Worm (Caenorhabditis elegans): Measurements from ENCODE around the gene asp-18.
"Not testable (repeated sequence)": the region's sequence is repeated elsewhere in the genome, so short reads cannot be mapped to it uniquely, and the experiment has no call there.

DNA sequence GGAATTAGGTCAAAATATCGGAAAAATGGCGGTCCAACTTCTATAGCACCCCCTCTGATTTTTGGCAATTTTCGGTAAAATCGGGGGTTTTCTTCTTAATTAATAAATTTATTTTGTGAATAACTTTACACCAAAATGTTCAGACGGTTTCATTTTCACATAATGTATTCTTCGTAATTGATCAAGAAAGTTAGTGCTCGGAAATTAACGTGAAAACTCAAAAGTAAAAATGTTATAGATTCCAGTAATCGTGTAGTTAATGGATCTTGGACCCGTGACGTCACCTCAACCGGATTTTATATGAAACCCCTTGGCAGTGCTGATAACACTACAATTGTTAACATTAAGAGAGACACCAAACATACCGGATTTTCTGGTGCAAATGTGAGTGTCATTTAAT, 30.6 kb upstream of the asp-18 start, which contains the start of gene F11D11.22:
- TF ChIP-seq cog-1 (tag; optimal IDR thresholded peaks at IDR 0.05); ref-1 (GFP tag; conservative IDR thresholded peaks at IDR 0.05); ztf-29 (GFP tag; IDR thresholded peaks at IDR 0.05); flt-1 (GFP tag; IDR thresholded peaks at IDR 0.05): not testable (repeated sequence)

All from whole organism, midembryonic.